Fruit fly (Drosophila melanogaster) whole organism, embryonic: ENCODE results near the gene Ccn.

ENCODE experiments used
- CG15514 ChIP-seq: fragments of 200-800 bp; sonication (Bioruptor generic); optimal IDR thresholded peaks from 3 replicates; lab custom pipeline; 2017; ENCODE audit warnings: missing biosample characterization, missing genetic modification characterization, mild to moderate bottlenecking, moderate library complexity, missing genetic modification reagents
- CoRest ChIP-seq: fragments of 200-800 bp; sonication (Bioruptor generic); optimal IDR thresholded peaks from 3 replicates; lab custom pipeline; 2018; ENCODE audit warnings: missing biosample characterization, mild to moderate bottlenecking, missing genetic modification characterization, moderate library complexity
- Vsx1 ChIP-seq: fragments of 200-800 bp; sonication (Bioruptor generic); optimal IDR thresholded peaks from 2 replicates; lab custom pipeline; 2017; ENCODE audit warnings: missing biosample characterization, mild to moderate bottlenecking, missing genetic modification characterization, missing genetic modification reagents
- stc ChIP-seq: fragments of 200-800 bp; sonication (Bioruptor generic); IDR thresholded peaks from 2 replicates; pipeline ENCODE4 v1.3.6; 2022; ENCODE audit warnings: missing biosample characterization, missing genetic modification characterization

- TF ChIP-seq stc (GFP tag; lab: Robert Waterston, UW) (0 out of 2 replicates have a peak, but pooled peaks have one; percentile 30), Vsx1 (GFP tag; lab: Kevin White, UChicago) (no peak), CoRest (tag; lab: Kevin White, UChicago) (no peak), CG15514 (GFP tag; lab: Kevin White, UChicago) (peak; percentile 70)
Observed at dm6 chr3L:17655837-17656308, 33.9 kb upstream of the Ccn start.
